Worm (Caenorhabditis elegans): ENCODE data around the gene T25E12.14.

Gene T25E12.14

ce11 chrV:16744783-16745182, 17.8 kb downstream of the T25E12.14 start:
- TF ChIP-seq nhr-90 (tag; optimal IDR thresholded peaks at IDR 0.05) (no peak), mcd-1 (GFP tag; IDR thresholded peaks at IDR 0.05) (peak; percentile 34; the same call in 1 of the 2 replicates), sdz-38 (tag; optimal IDR thresholded peaks at IDR 0.05) (no peak), somi-1 (GFP tag; optimal IDR thresholded peaks at IDR 0.05) (no peak), ceh-91 (GFP tag; IDR thresholded peaks at IDR 0.05) (peak; percentile 64; the same call in 1 of the 2 replicates), mel-28 (tag; optimal IDR thresholded peaks at IDR 0.05; ENCODE audit: borderline replicate concordance) (no peak), snpc-4 (GFP tag; optimal IDR thresholded peaks at IDR 0.05) (no peak), snpc-4 (tag; optimal IDR thresholded peaks at IDR 0.05) (no peak), C17E4.6 (GFP tag; IDR thresholded peaks at IDR 0.05) (peak; percentile 63; the same call in 1 of the 2 replicates), lin-54 (GFP tag; optimal IDR thresholded peaks at IDR 0.05) (peak; percentile 38), ceh-100 (GFP tag; IDR thresholded peaks at IDR 0.05) (peak; percentile 59), snpc-3.4 (tag; optimal IDR thresholded peaks at IDR 0.05) (no peak), F55B11.4 (tag; optimal IDR thresholded peaks at IDR 0.05; ENCODE audit: borderline replicate concordance, insufficient read depth) (no peak), Y53F4B.3 (GFP tag; IDR thresholded peaks at IDR 0.05) (no peak), K12H6.12 (tag; optimal IDR thresholded peaks at IDR 0.05) (no peak), nfyb-1 (GFP tag; IDR thresholded peaks at IDR 0.05) (0 out of 2 replicates have a peak, but pooled peaks have one; percentile 33), madf-10 (tag; optimal IDR thresholded peaks at IDR 0.05) (no peak), xnd-1 (tag; optimal IDR thresholded peaks at IDR 0.05) (peak; percentile 61), him-1 (tag; optimal IDR thresholded peaks at IDR 0.05) (no peak), nfya-1 (tag; optimal IDR thresholded peaks at IDR 0.05; ENCODE audit: borderline replicate concordance, insufficient read depth) (no peak), B0336.3 (GFP tag; IDR thresholded peaks at IDR 0.05) (peak; percentile 89), let-526 (GFP tag; IDR thresholded peaks at IDR 0.05) (no peak), lsl-1 (GFP tag; optimal IDR thresholded peaks at IDR 0.05) (peak; percentile 3), F39B2.1 (GFP tag; IDR thresholded peaks at IDR 0.05) (no peak), nhr-27 (tag; optimal IDR thresholded peaks at IDR 0.05) (no peak), zfh-2 (GFP tag; conservative IDR thresholded peaks at IDR 0.05) (no peak), ceh-58 (GFP tag; IDR thresholded peaks at IDR 0.05) (peak; percentile 65; the same call in 1 of the 2 replicates), unc-130 (GFP tag; optimal IDR thresholded peaks at IDR 0.05) (peak; percentile 27), snpc-1.1 (tag; optimal IDR thresholded peaks at IDR 0.05; ENCODE audit: insufficient read depth) (no peak), ztf-28 (GFP tag; IDR thresholded peaks at IDR 0.05) (0 out of 2 replicates have a peak, but pooled peaks have one; percentile 44), F52B5.7 (tag; optimal IDR thresholded peaks at IDR 0.05) (peak; percentile 39), madf-6 (GFP tag; IDR thresholded peaks at IDR 0.05) (peak; percentile 78), tbp1 (GFP tag; optimal IDR thresholded peaks at IDR 0.05) (peak; percentile 13), dox-1 (GFP tag; IDR thresholded peaks at IDR 0.05) (no peak), repo-1 (tag; optimal IDR thresholded peaks at IDR 0.05) (peak; percentile 59), gei-17 (GFP tag; optimal IDR thresholded peaks at IDR 0.05) (no peak), rec-8 (tag; optimal IDR thresholded peaks at IDR 0.05) (no peak), F10E7.11 (tag; optimal IDR thresholded peaks at IDR 0.05) (peak; percentile 3), Y56A3A.18 (GFP tag; IDR thresholded peaks at IDR 0.05) (0 out of 2 replicates have a peak, but pooled peaks have one; percentile 53), Y79H2A.3 (GFP tag; conservative IDR thresholded peaks at IDR 0.05) (peak; percentile 95), attf-3 (GFP tag; conservative IDR thresholded peaks at IDR 0.05) (no peak), F49E8.2 (tag; optimal IDR thresholded peaks at IDR 0.05; ENCODE audit: insufficient read depth) (no peak), ceh-40 (GFP tag; IDR thresholded peaks at IDR 0.05) (no peak), lin-35 (GFP tag; optimal IDR thresholded peaks at IDR 0.05) (no peak), snpc-1.3 (tag; optimal IDR thresholded peaks at IDR 0.05; ENCODE audit: insufficient read depth) (no peak), hlh-26 (GFP tag; conservative IDR thresholded peaks at IDR 0.05) (no peak), F57A8.1 (GFP tag; optimal IDR thresholded peaks at IDR 0.05) (no peak)
